Fruit fly (Drosophila melanogaster) Kc167 (cell line): ENCODE results near the gene crq.

Experiments used
- Myc ChIP-seq: fragments of >200 bp; optimal IDR thresholded peaks from 2 replicates; lab custom pipeline; 2017; ENCODE audit warnings: missing external identifiers
- Sin3A ChIP-seq: fragments of >200 bp; optimal IDR thresholded peaks from 2 replicates; lab custom pipeline; 2018; ENCODE audit warnings: missing external identifiers
- h ChIP-seq: fragments of >200 bp; optimal IDR thresholded peaks from 3 replicates; lab custom pipeline; 2018; ENCODE audit warnings: missing external identifiers
- insv ChIP-seq: fragments of >200 bp; optimal IDR thresholded peaks from 3 replicates; lab custom pipeline; 2018; ENCODE audit warnings: missing external identifiers
- psq ChIP-seq: fragments of >200 bp; optimal IDR thresholded peaks from 2 replicates; lab custom pipeline; 2017; ENCODE audit warnings: missing external identifiers
- ttk ChIP-seq: sonication (Bioruptor generic); optimal IDR thresholded peaks from 2 replicates; lab custom pipeline; 2017; ENCODE audit warnings: missing external identifiers

crq gene

DNA sequence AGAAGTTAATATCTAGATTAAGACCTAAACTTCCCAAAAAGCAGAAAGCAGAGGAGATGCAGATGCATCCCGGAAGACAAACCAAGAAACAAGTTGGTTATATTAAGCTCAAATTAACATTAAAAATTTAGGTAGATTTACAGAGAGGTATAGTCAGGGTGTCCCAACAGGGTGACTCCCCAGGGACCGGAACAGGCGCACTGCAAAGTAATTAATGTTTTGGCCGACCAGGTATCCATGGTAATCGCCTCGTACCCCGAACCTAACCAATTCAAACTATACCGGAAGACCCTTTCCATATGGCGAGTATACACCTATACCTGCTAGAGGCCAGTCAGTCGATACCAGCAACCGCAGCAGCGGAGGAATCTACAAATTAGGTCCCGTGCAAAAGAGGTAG is 30.3 kb downstream of the crq start, which contains the start of gene BBS8:
Gene BBS8 (plus strand): TSS at position 301 of the 400 bp plus-strand sequence.
- TF ChIP-seq Myc (lab: Kevin White, UChicago) = no peak
- no peak for TF ChIP-seq insv
- TF ChIP-seq psq (lab: Kevin White, UChicago) = no peak
- TF ChIP-seq h (lab: Kevin White, UChicago) = no peak
- no peak for TF ChIP-seq ttk (lab: Kevin White, UChicago)
- no peak for TF ChIP-seq Sin3A (lab: Kevin White, UChicago)

DNA sequence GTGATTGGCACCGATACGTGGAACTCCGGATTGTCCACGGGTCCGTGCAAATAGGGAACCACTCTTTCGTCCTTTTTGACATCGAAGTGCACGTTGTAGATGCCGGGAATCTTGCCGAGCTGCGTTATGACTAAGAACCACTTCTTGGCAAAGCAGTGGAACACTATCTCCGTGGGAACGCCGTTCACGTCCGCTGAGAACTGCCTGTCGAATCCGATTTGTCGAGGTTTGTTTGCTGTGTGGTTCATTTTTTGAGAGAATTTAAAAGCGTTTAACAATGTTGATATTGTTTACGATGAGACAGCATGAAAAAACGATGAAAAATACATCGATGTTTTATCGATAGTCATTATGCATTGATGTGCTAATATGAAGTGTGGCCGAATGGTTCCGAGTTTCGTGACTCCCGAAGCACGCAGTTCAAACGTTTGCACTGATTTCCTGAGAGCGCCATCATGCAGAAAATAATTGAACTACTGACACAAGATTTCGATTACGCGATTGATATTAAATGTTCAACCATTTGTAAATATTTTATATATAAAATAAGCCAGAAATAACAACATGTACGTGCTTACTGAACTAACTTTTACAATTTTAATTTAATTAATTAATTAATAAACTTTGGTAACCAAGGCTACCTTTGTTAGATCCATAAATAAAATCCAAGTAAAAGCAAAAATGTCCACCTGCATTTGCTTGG is 31.6 kb downstream of the crq start, which contains the start of the genes CG11885 and CG13692:
Gene CG11885 (minus strand): TSS at position 332 of the 703 bp plus-strand sequence.
Gene CG13692 (plus strand): TSS at position 653 of the 703 bp plus-strand sequence.
- no peak for TF ChIP-seq Sin3A (lab: Kevin White, UChicago)
- no peak for TF ChIP-seq psq (lab: Kevin White, UChicago)
- TF ChIP-seq h (lab: Kevin White, UChicago) = no peak
- no peak for TF ChIP-seq Myc (lab: Kevin White, UChicago)
- no peak for TF ChIP-seq insv
- TF ChIP-seq ttk (lab: Kevin White, UChicago) = no peak

DNA sequence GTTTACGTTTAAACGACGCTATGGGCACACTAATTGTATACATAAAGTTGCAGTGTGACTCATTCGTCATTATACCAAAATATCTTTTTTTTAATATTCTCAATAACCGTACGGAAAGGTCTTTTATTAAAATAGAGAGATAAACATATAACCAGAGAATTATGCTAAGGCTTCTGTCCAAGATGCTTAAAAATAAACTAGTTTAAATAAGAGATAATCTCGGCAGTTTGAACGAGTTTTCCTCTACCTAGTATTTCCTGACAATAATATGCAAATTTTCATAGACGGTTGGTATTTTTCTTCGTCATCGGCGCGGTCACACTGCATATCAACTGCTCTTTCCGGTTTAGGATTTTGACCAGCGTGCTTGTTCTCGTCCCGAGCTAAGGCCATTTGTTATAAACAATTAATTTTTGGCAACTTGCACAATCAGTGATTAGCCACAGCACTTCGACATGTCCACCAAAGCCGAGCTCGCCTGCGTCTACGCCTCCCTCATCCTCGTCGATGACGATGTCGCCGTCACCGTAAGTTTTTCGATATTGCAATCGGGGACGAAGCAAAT is 33.1 kb downstream of the crq start, which contains the start of the genes CG13690 and RpLP1:
Gene CG13690 (minus strand): TSS at position 33 of the 565 bp plus-strand sequence.
Gene RpLP1 (plus strand): TSS at position 333 of the 565 bp plus-strand sequence.
- TF ChIP-seq Sin3A (lab: Kevin White, UChicago) = no peak
- no peak for TF ChIP-seq ttk (lab: Kevin White, UChicago)
- no peak for TF ChIP-seq insv
- TF ChIP-seq h (lab: Kevin White, UChicago) = no peak
- TF ChIP-seq Myc (lab: Kevin White, UChicago) = no peak
- no peak for TF ChIP-seq psq (lab: Kevin White, UChicago)

DNA sequence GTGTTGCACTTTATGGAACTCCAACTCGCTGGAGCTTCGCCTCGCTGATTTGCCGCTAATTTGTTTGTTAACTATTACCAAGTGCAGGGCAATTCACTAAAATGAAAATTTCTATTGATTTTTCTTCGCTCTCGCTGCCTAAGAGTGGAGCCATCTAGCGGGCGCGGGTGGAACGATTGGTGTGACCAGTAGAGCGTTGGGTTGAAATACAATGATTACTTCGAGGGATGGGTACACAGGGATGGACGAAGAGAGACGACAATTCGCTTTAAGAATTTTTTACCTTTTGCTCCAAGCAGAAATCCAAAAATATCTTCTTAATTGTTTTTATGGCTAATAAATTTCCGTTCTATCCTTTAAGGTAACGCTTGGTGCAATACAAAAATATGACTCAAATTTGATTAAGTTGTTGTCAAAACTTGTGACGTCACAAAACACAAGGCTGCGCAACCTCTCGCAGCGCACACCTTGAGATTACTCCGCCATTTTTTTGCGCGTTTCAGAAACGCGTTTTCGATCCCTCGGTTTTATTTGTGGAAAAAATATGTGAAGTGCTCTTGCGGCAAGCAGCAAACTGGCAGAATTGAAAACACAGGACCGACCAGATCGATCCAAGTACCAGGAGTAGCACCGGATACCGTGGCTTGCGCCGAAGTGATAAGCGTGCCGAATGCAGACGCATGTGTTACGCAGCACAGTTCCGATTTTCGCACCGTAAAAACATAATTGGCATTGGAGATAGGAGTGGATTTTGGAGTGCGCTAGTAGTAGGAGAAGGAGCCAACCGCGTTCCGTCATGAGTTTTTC is 38.0 kb downstream of the crq start, which contains the start of the genes AP-2alpha and ebi:
Gene AP-2alpha (minus strand): TSS at position 185 of the 807 bp plus-strand sequence.
Gene ebi (plus strand): TSS at position 475 of the 807 bp plus-strand sequence.
- TF ChIP-seq Sin3A (lab: Kevin White, UChicago) (no peak), ttk (lab: Kevin White, UChicago) (no peak), Myc (lab: Kevin White, UChicago) (no peak), psq (lab: Kevin White, UChicago) (no peak), h (lab: Kevin White, UChicago) (no peak), insv (no peak)

DNA sequence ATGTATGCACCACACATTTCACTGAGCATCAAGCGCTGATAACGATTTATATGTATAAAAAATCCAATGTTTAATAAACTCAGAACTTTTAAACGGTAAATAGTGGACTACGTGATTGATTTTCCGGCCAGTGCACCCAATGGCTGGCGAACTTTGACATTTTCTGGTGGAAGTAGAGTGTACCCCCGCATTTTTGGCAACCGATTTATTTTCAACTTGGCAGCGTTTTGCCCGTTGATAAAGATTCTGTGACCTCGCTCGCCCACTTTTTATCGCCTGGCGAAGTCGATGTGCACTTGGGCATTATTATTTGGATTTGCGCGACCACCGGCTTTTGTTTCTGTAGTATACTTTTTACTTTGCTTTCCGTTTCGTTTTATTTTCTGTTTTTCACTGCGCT is 38.9 kb downstream of the crq start:
- TF ChIP-seq h (lab: Kevin White, UChicago) = no peak
- TF ChIP-seq Sin3A (lab: Kevin White, UChicago) = no peak
- TF ChIP-seq ttk (lab: Kevin White, UChicago) = no peak
- TF ChIP-seq insv = no peak
- TF ChIP-seq psq (lab: Kevin White, UChicago) = no peak
- no peak for TF ChIP-seq Myc (lab: Kevin White, UChicago)

DNA sequence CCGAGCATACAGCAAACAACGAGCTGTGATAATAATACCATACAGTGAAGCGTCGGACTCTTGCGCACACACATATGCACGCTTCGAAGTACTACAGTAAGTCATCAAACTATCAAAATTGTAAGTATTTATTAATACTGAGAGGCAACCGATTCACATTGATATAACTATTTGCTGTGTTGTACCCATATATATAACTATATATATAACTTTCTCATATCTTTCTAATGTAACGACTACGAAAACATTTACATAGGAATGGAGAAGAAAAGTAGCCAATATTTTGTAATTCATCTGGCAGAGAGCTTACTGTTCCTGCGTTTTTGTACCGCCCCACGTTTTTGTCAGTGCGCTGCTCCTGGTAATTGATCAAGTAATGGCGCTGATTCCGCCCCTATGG is 39.9 kb downstream of the crq start:
- TF ChIP-seq h (lab: Kevin White, UChicago) (no peak), psq (lab: Kevin White, UChicago) (no peak), insv (no peak), ttk (lab: Kevin White, UChicago) (no peak), Myc (lab: Kevin White, UChicago) (no peak), Sin3A (lab: Kevin White, UChicago) (no peak)

DNA sequence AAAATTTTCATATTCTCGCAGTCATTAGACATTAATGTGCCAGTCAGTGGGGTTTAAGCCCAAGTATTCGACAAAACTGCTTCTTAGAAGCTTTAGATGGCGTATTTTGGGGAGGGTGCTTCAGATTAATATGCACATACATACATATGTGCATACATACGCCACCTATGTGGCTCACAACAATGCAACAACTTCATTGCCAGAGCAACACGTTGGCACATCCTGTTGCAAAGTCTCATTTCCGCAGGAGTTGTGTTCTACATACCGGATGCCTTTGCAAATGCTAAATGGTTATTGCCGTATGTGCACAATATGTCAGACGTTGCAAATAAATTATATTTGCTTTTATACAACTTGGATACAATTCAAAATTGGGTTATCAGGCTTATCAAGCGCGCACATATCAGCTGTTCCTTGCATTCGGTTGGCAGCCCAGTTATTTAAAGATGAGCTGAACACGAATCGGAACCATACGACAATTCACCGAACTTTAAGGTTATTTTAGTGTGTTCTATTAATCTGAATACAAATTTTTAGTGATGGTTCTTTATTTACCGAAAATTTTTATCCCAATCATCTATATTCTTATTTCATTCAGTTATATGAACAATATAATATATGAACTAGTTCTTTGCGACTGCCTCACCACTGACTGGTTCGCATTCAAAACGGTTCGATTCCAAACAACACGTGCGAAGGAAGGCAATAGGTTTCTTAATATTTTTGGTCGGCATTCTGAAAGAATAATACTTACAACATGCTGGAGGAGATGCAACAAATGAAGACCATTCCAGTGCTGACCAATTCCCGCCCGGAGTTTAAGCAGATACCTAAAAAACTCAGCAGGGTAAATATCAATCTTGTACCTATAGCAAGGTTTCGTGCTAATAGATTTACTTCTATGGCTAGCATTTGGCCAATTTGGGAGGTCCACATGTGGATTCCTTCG is 48.9 kb downstream of the crq start, which contains the start of gene Polr1B:
Gene Polr1B (plus strand): TSS at position 659 of the 949 bp plus-strand sequence.
- TF ChIP-seq psq (lab: Kevin White, UChicago) (no peak), ttk (lab: Kevin White, UChicago) (no peak), Myc (lab: Kevin White, UChicago) (no peak), Sin3A (lab: Kevin White, UChicago) (no peak), insv (no peak), h (lab: Kevin White, UChicago) (no peak)

DNA sequence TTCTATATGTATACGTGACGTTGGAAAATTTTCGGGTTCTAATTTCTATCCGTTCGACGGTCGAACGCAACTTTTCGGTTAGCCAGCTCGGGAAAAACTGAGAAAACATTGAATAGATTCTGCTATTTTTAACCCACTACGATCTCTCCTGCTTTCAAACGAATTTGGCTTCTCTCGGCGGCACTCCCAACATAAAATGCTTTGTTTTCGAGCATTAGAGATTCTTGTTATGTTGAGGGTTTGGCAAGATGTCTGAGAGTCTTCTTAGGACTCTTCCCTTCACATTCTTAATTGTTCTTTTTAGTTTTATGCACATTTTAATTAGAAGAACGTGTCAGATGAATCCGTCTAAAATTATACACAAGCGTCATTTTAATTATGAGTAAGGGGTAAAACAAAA is 50.7 kb downstream of the crq start, which contains the start of gene CG4213:
Gene CG4213 (minus strand): TSS at position 101 of the 400 bp plus-strand sequence.
- no peak for TF ChIP-seq ttk (lab: Kevin White, UChicago)
- TF ChIP-seq Myc (lab: Kevin White, UChicago) = no peak
- TF ChIP-seq Sin3A (lab: Kevin White, UChicago) = no peak
- TF ChIP-seq insv = no peak
- no peak for TF ChIP-seq psq (lab: Kevin White, UChicago)
- TF ChIP-seq h (lab: Kevin White, UChicago) = no peak
